Worm (Caenorhabditis elegans): ENCODE measurements around the gene nhr-66.

The nhr-66 gene

DNA sequence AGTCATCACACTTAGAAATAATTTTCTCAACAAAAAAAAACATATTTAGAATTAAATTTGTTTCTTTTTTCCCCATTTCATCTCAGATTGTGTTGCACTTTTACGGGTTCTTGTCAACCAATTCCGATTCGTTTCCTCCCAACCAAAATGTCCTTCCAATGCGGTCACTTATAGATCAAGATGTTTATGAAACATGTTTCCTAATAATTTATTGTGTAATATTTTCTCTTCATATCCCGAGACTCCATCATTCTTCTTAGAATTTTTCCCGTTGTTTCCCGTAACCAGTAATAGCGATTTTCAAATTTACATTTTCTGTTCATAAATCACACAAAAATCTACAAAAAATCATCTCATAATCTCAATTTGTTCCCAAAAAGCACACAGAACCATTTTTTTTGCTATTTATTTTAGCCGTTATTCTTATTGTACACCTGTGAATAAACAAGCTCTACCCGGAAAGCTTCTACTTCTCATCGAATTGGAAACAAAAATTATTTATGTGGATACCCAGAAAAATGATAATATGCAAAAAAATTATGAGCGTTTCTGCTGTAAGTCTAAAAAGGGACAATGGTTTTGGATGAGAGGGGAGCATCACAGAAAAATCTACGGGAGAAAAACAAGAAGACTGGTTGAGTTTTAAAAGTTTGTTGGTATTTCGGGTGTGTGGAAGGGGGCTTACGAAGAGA is 47.8 kb downstream of the nhr-66 start:
- TF ChIP-seq hlh-6 (tag; optimal IDR thresholded peaks at IDR 0.05) (no peak), Y22D7AL.16 (tag; optimal IDR thresholded peaks at IDR 0.05) (no peak), ama-1 (optimal IDR thresholded peaks at IDR 0.05) (peak; percentile 57), pat-9 (tag; optimal IDR thresholded peaks at IDR 0.05) (no peak)

DNA sequence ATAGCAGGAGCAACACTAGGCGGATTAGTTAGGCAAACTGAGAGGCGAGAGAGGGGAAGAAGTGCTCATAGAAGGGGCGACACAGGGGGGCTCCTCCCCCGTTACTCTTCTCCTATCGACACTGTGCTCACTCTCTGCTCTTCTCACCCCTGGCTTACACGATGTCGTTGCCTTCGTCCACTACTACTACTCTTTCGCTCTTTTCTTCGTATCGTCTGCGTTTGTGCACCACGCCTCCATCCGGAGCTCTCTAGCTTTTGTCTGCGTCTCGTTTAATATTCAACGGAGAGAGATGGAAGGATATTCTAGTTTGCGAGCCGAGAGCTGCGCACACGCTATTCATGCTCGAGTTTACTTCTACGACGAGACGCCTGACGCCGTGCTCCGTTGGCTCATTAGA is 53.1 kb downstream of the nhr-66 start:
- TF ChIP-seq unc-86 (tag; optimal IDR thresholded peaks at IDR 0.05) (no peak), pat-9 (tag; optimal IDR thresholded peaks at IDR 0.05) (no peak), ahr-1 (tag; optimal IDR thresholded peaks at IDR 0.05) (no peak), unc-42 (tag; optimal IDR thresholded peaks at IDR 0.05) (peak; percentile 70), madf-2 (tag; optimal IDR thresholded peaks at IDR 0.05) (no peak), rnt-1 (tag; optimal IDR thresholded peaks at IDR 0.05) (no peak), sox-2 (GFP tag; IDR thresholded peaks at IDR 0.05) (no peak), ceh-6 (GFP tag; optimal IDR thresholded peaks at IDR 0.05) (no peak), pag-3 (tag; optimal IDR thresholded peaks at IDR 0.05; ENCODE audit: borderline replicate concordance) (no peak), C38D4.7 (GFP tag; optimal IDR thresholded peaks at IDR 0.05) (no peak), hlh-8 (tag; optimal IDR thresholded peaks at IDR 0.05) (no peak), zip-5 (tag; optimal IDR thresholded peaks at IDR 0.05) (no peak), fax-1 (tag; optimal IDR thresholded peaks at IDR 0.05) (no peak), ceh-34 (tag; optimal IDR thresholded peaks at IDR 0.05) (peak; percentile 69), fkh-6 (tag; optimal IDR thresholded peaks at IDR 0.05) (no peak), unc-3 (GFP tag; conservative IDR thresholded peaks at IDR 0.05) (no peak), unc-3 (tag; optimal IDR thresholded peaks at IDR 0.05) (no peak), pax-1 (tag; optimal IDR thresholded peaks at IDR 0.05) (no peak), elt-2 (tag; optimal IDR thresholded peaks at IDR 0.05) (no peak), ceh-22 (tag; optimal IDR thresholded peaks at IDR 0.05) (no peak), ceh-18 (tag; optimal IDR thresholded peaks at IDR 0.05) (peak; percentile 29), ref-2 (tag; optimal IDR thresholded peaks at IDR 0.05) (peak; percentile 63), gmeb-2 (tag; optimal IDR thresholded peaks at IDR 0.05) (no peak), nfya-1 (tag; optimal IDR thresholded peaks at IDR 0.05) (peak; percentile 77), nhr-232 (tag; optimal IDR thresholded peaks at IDR 0.05) (no peak), hlh-6 (tag; optimal IDR thresholded peaks at IDR 0.05) (peak; percentile 19), ceh-9 (tag; optimal IDR thresholded peaks at IDR 0.05) (no peak), sox-4 (tag; optimal IDR thresholded peaks at IDR 0.05) (peak; percentile 37), ztf-16 (tag; optimal IDR thresholded peaks at IDR 0.05) (no peak), ceh-14 (tag; optimal IDR thresholded peaks at IDR 0.05) (peak; percentile 44), mec-3 (tag; optimal IDR thresholded peaks at IDR 0.05; ENCODE audit: borderline replicate concordance) (peak; percentile 61), lim-6 (tag; optimal IDR thresholded peaks at IDR 0.05) (peak; percentile 19), ama-1 (optimal IDR thresholded peaks at IDR 0.05) (no peak), tbx-7 (tag; optimal IDR thresholded peaks at IDR 0.05) (no peak), Y22D7AL.16 (tag; optimal IDR thresholded peaks at IDR 0.05) (no peak), pros-1 (tag; optimal IDR thresholded peaks at IDR 0.05) (peak; percentile 56), tbx-2 (tag; optimal IDR thresholded peaks at IDR 0.05) (peak; percentile 63), hlh-30 (tag; optimal IDR thresholded peaks at IDR 0.05; ENCODE audit: insufficient read depth) (no peak), C08G9.2 (tag; optimal IDR thresholded peaks at IDR 0.05) (peak; percentile 13), ttx-3 (tag; optimal IDR thresholded peaks at IDR 0.05) (no peak), K02D7.2 (tag; optimal IDR thresholded peaks at IDR 0.05) (no peak), dve-1 (tag; optimal IDR thresholded peaks at IDR 0.05) (no peak), K09A11.1 (tag; optimal IDR thresholded peaks at IDR 0.05; ENCODE audit: insufficient read depth) (no peak), lin-11 (tag; optimal IDR thresholded peaks at IDR 0.05) (no peak), ceh-31 (tag; optimal IDR thresholded peaks at IDR 0.05) (peak; percentile 85), ceh-48 (tag; optimal IDR thresholded peaks at IDR 0.05) (peak; percentile 21), odd-2 (tag; optimal IDR thresholded peaks at IDR 0.05) (no peak), pha-4 (tag; optimal IDR thresholded peaks at IDR 0.05) (no peak), nhr-11 (tag; optimal IDR thresholded peaks at IDR 0.05) (no peak), ceh-45 (GFP tag; IDR thresholded peaks at IDR 0.05) (no peak)

All from whole organism, late embryonic.